Fruit fly (Drosophila melanogaster): ENCODE results near the gene alphaTub84B.

DNA sequence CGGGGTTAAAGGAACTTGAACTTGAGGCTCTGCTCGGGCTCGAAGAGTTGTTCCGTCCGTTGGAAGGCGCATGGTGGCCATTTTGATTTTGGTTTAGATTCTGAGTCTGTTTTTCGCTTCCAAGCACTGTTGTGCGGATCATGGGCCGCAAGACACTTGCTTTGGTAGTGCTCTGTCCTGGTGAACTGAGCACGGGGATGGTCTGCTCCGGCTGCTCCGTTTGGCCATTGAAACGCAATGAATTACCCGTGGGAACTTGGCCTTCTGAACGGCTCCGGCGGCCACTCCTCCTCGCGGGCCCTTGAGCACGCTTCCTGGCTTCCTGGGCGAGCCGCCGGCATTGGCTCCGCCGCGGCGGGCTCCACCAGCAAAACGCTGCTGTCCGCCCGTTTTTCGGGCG lies 6.7 kb upstream of the alphaTub84B start:
- TF ChIP-seq CTCF (optimal IDR thresholded peaks at IDR 0.05) (no peak), CG8478 (optimal IDR thresholded peaks at IDR 0.05) (no peak)
